Worm (Caenorhabditis elegans) whole organism, late embryonic: ENCODE results near the gene C08H9.18.

Experiments
- C38D4.7 ChIP-seq: fragments of 200-800 bp; sonication (Bioruptor generic); optimal IDR thresholded peaks from 2 replicates; lab custom pipeline; 2018; ENCODE audit warnings: mild to moderate bottlenecking, missing genetic modification characterization, moderate library complexity, missing compliant biosample characterization
- F13H6.1 ChIP-seq: sonication (generic microtip); optimal IDR thresholded peaks from 2 replicates; lab custom pipeline; 2016; ENCODE audit warnings: missing genetic modification characterization, missing compliant biosample characterization
- K09A11.1 ChIP-seq: sonication (generic microtip); optimal IDR thresholded peaks from 2 replicates; lab custom pipeline; 2017; ENCODE audit warnings: antibody characterized with exemption, mild to moderate bottlenecking, missing genetic modification characterization, missing compliant biosample characterization; ENCODE audit not compliant: insufficient read depth
- ceh-14 ChIP-seq: sonication (generic microtip); optimal IDR thresholded peaks from 2 replicates; lab custom pipeline; 2016; ENCODE audit warnings: missing genotype, missing genetic modification characterization, missing compliant biosample characterization
- ceh-19 ChIP-seq: fragments of 200-800 bp; sonication (Bioruptor generic); optimal IDR thresholded peaks from 2 replicates; lab custom pipeline; 2018; ENCODE audit warnings: mild to moderate bottlenecking, missing genetic modification characterization, missing compliant biosample characterization
- ceh-2 ChIP-seq: sonication (generic microtip); optimal IDR thresholded peaks from 2 replicates; lab custom pipeline; 2016; ENCODE audit warnings: missing genotype, missing genetic modification characterization, missing compliant biosample characterization
- ceh-24 ChIP-seq: sonication (generic microtip); optimal IDR thresholded peaks from 2 replicates; lab custom pipeline; 2016; ENCODE audit warnings: mild to moderate bottlenecking, missing genetic modification characterization, missing compliant biosample characterization
- ceh-34 ChIP-seq: sonication (generic microtip); optimal IDR thresholded peaks from 2 replicates; lab custom pipeline; 2016; ENCODE audit warnings: mild to moderate bottlenecking, missing genetic modification characterization, missing compliant biosample characterization
- ceh-45 ChIP-seq: fragments of 200-800 bp; sonication (Bioruptor generic); IDR thresholded peaks from 2 replicates; pipeline ENCODE4 v1.3.6; 2022; ENCODE audit warnings: missing genetic modification reagents, missing genetic modification characterization, missing compliant biosample characterization
- dmd-4 ChIP-seq: sonication (generic microtip); optimal IDR thresholded peaks from 2 replicates; lab custom pipeline; 2016; ENCODE audit warnings: borderline replicate concordance, missing genetic modification characterization, missing compliant biosample characterization
- elt-4 ChIP-seq: sonication (generic microtip); optimal IDR thresholded peaks from 2 replicates; lab custom pipeline; 2016; ENCODE audit warnings: missing genetic modification characterization, missing compliant biosample characterization
- fax-1 ChIP-seq: sonication (generic microtip); optimal IDR thresholded peaks from 2 replicates; lab custom pipeline; 2016; ENCODE audit warnings: missing genotype, missing genetic modification characterization, missing compliant biosample characterization
- fkh-10 ChIP-seq: fragments of 150-350 bp; optimal IDR thresholded peaks from 2 replicates; lab custom pipeline; 2014; ENCODE audit warnings: missing biosample characterization, missing genetic modification reagents, missing genetic modification characterization
- gmeb-2 ChIP-seq: sonication (generic microtip); optimal IDR thresholded peaks from 2 replicates; lab custom pipeline; 2016; ENCODE audit warnings: missing genetic modification characterization, inconsistent platforms, missing compliant biosample characterization
- hlh-13 ChIP-seq: fragments of 200-800 bp; sonication (Bioruptor generic); optimal IDR thresholded peaks from 2 replicates; lab custom pipeline; 2018; ENCODE audit warnings: mild to moderate bottlenecking, missing genetic modification characterization, missing compliant biosample characterization
- hlh-15 ChIP-seq: sonication (generic microtip); optimal IDR thresholded peaks from 2 replicates; lab custom pipeline; 2016; ENCODE audit warnings: missing genetic modification characterization, missing compliant biosample characterization
- hlh-6 ChIP-seq: sonication (generic microtip); optimal IDR thresholded peaks from 2 replicates; lab custom pipeline; 2016; ENCODE audit warnings: missing genotype, missing genetic modification characterization, missing compliant biosample characterization
- hlh-8 ChIP-seq: sonication (generic microtip); optimal IDR thresholded peaks from 2 replicates; lab custom pipeline; 2016; ENCODE audit warnings: missing genotype, missing genetic modification characterization, missing compliant biosample characterization
- lim-6 ChIP-seq: sonication (generic microtip); optimal IDR thresholded peaks from 2 replicates; lab custom pipeline; 2016; ENCODE audit warnings: missing genetic modification characterization, missing compliant biosample characterization
- lin-11 ChIP-seq: fragments of 200-800 bp; sonication (Bioruptor generic); optimal IDR thresholded peaks from 2 replicates; lab custom pipeline; 2018; ENCODE audit warnings: mild to moderate bottlenecking, missing genetic modification characterization, missing compliant biosample characterization
- nfya-1 ChIP-seq: sonication (generic microtip); optimal IDR thresholded peaks from 2 replicates; lab custom pipeline; 2017; ENCODE audit warnings: missing genetic modification characterization, mild to moderate bottlenecking, missing compliant biosample characterization, antibody characterized with exemption, moderate library complexity
- nhr-11 ChIP-seq: fragments of 150-350 bp; optimal IDR thresholded peaks from 2 replicates; lab custom pipeline; 2014; ENCODE audit warnings: missing biosample characterization, missing genetic modification characterization
- pag-3 ChIP-seq: sonication (generic microtip); optimal IDR thresholded peaks from 2 replicates; lab custom pipeline; 2016; ENCODE audit warnings: missing compliant biosample characterization, missing genetic modification characterization, borderline replicate concordance
- pat-9 ChIP-seq: fragments of 200-800 bp; sonication (Bioruptor generic); optimal IDR thresholded peaks from 2 replicates; lab custom pipeline; 2018; ENCODE audit warnings: mild to moderate bottlenecking, missing genetic modification characterization, moderate library complexity, missing compliant biosample characterization
- pax-1 ChIP-seq: fragments of 150-350 bp; optimal IDR thresholded peaks from 2 replicates; lab custom pipeline; 2014; ENCODE audit warnings: missing biosample characterization, missing genetic modification characterization
- pha-2 ChIP-seq: sonication (generic microtip); optimal IDR thresholded peaks from 2 replicates; lab custom pipeline; 2017; ENCODE audit warnings: mild to moderate bottlenecking, missing genetic modification characterization, missing compliant biosample characterization
- pha-4 ChIP-seq: fragments of 150-350 bp; optimal IDR thresholded peaks from 2 replicates; lab custom pipeline; 2018; ENCODE audit warnings: missing biosample characterization, missing genetic modification reagents, missing genetic modification characterization
- sox-2 ChIP-seq: fragments of 200-800 bp; sonication (Bioruptor generic); IDR thresholded peaks from 2 replicates; pipeline ENCODE4 v1.3.6; 2022; ENCODE audit warnings: missing genetic modification reagents, missing genetic modification characterization, missing compliant biosample characterization
- sox-4 ChIP-seq: sonication (generic microtip); optimal IDR thresholded peaks from 2 replicates; lab custom pipeline; 2017; ENCODE audit warnings: mild to moderate bottlenecking, missing genetic modification characterization, inconsistent platforms, missing compliant biosample characterization
- tbx-7 ChIP-seq: sonication (generic microtip); optimal IDR thresholded peaks from 2 replicates; lab custom pipeline; 2016; ENCODE audit warnings: missing genotype, missing genetic modification characterization, missing compliant biosample characterization
- unc-3 ChIP-seq, 2 experiments: fragments of 200-800 bp in 1 of 2; sonication (Bioruptor generic) in 1 of 2; sonication (generic microtip) in 1 of 2; conservative IDR thresholded peaks in 1 of 2; optimal IDR thresholded peaks in 1 of 2; 2 replicates each; pipeline versions ENCODE4 v1.3.6 to Lab custom; 2016 to 2022; ENCODE audit warnings: missing compliant biosample characterization in 2 of 2, missing genetic modification characterization in 2 of 2, missing genetic modification reagents in 1 of 2
- unc-42 ChIP-seq: sonication (generic microtip); optimal IDR thresholded peaks from 2 replicates; lab custom pipeline; 2016; ENCODE audit warnings: missing genotype, missing genetic modification characterization, missing compliant biosample characterization
- unc-55 ChIP-seq: sonication (generic microtip); optimal IDR thresholded peaks from 2 replicates; lab custom pipeline; 2017; ENCODE audit warnings: missing biosample characterization, missing genetic modification reagents, missing genetic modification characterization
- unc-86 ChIP-seq: sonication (generic microtip); optimal IDR thresholded peaks from 2 replicates; lab custom pipeline; 2016; ENCODE audit warnings: missing genetic modification characterization, missing compliant biosample characterization
- zip-5 ChIP-seq: sonication (generic microtip); optimal IDR thresholded peaks from 2 replicates; lab custom pipeline; 2016; ENCODE audit warnings: missing genetic modification characterization, missing compliant biosample characterization
- ztf-16 ChIP-seq: sonication (generic microtip); optimal IDR thresholded peaks from 2 replicates; lab custom pipeline; 2017; ENCODE audit warnings: missing genetic modification characterization, missing compliant biosample characterization

C08H9.18 gene

DNA sequence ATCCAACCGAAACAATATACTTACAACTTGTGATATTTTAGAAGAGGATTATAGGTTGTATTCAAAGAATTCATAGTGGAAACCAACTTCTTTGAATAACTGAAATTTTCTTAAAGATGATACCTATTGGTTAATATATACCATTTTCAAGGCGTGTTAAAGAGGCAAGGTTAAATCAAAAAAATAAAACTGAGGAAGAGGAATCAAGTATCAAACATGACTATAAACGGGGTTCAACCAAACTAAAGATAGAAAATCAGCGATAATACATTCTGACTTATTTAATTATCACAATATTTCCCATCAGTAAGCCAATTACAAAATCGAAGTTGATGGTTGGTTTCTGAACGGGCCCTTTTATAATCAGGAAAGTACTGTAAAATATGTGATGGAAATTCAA lies 653 bp downstream of the C08H9.18 start, which contains the start of gene chil-3:
Gene chil-3, minus strand, starts transcription at position 101 of the 400 bp plus-strand sequence.
- peak; percentile 48 for TF ChIP-seq nhr-11 (tag; lab: Kevin White, UChicago)
- TF ChIP-seq F13H6.1 (tag; lab: Kevin White, UChicago) = no peak

- no peak for TF ChIP-seq pat-9 (tag; lab: Kevin White, UChicago)
- TF ChIP-seq ceh-2 (tag; lab: Kevin White, UChicago) = no peak
- no peak for TF ChIP-seq C38D4.7 (GFP tag; lab: Kevin White, UChicago)
- no peak for TF ChIP-seq gmeb-2 (tag; lab: Kevin White, UChicago)
- TF ChIP-seq ceh-19 (GFP tag; lab: Kevin White, UChicago) = no peak
- no peak for TF ChIP-seq hlh-13 (GFP tag; lab: Kevin White, UChicago)
- no peak for TF ChIP-seq lin-11 (tag; lab: Kevin White, UChicago)
- TF ChIP-seq ceh-24 (tag; lab: Kevin White, UChicago) = no peak
- TF ChIP-seq lim-6 (tag; lab: Kevin White, UChicago) = no peak
- no peak for TF ChIP-seq sox-4 (tag; lab: Kevin White, UChicago)
- no peak for TF ChIP-seq unc-42 (tag; lab: Kevin White, UChicago)
- TF ChIP-seq ceh-14 (tag; lab: Kevin White, UChicago) = no peak
- no peak for TF ChIP-seq F13H6.1 (tag; lab: Kevin White, UChicago)
Observed at ce11 chrII:9859575-9859974, 2.5 kb downstream of the C08H9.18 start, which contains the start of gene chil-5. TSS of gene chil-5 (minus strand) at chrII:9859675.

- no peak for TF ChIP-seq ceh-34 (tag; lab: Kevin White, UChicago)
- no peak for TF ChIP-seq K09A11.1
- no peak for TF ChIP-seq pha-4 (tag; lab: Kevin White, UChicago)
- TF ChIP-seq pax-1 (tag; lab: Kevin White, UChicago) = no peak
- TF ChIP-seq dmd-4 (tag; lab: Kevin White, UChicago) = no peak
- TF ChIP-seq hlh-15 (tag; lab: Kevin White, UChicago) = no peak
- TF ChIP-seq gmeb-2 (tag; lab: Kevin White, UChicago) = no peak
- no peak for TF ChIP-seq ztf-16
- TF ChIP-seq unc-86 (tag; lab: Kevin White, UChicago) = no peak
- TF ChIP-seq ceh-45 (GFP tag; lab: Robert Waterston, UW) = no peak
- no peak for TF ChIP-seq hlh-6 (tag; lab: Kevin White, UChicago)
- no peak for TF ChIP-seq fax-1
- TF ChIP-seq sox-4 (tag; lab: Kevin White, UChicago) = no peak
- no peak for TF ChIP-seq elt-4
- no peak for TF ChIP-seq ceh-14 (tag; lab: Kevin White, UChicago)
Observed at ce11 chrII:9857791-9858190, 4.3 kb downstream of the C08H9.18 start, which contains the start of gene chil-6. TSS of gene chil-6 (minus strand) at chrII:9857891.

DNA sequence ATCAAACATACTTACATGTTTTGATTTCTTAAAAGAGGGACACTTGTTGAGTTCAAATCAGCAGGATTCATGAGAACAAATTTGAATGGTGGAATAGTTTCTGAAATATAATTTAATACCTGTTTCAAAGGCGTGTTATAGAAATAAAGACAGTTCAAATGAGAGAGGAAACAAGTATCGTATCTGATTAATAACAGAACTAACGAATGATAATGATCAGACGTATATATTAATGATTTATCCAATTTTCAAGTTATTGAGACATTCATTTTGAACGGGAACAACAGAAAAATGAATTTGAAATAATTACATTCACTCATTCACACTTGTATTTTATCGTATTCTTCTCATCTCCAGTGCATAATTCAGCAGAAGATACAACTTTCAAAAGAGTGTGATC lies 6.4 kb downstream of the C08H9.18 start, which contains the start of gene chil-4:
Gene chil-4, minus strand, starts transcription at position 101 of the 400 bp plus-strand sequence.
- TF ChIP-seq pag-3 (tag; lab: Kevin White, UChicago) (no peak), nfya-1 (tag; lab: Kevin White, UChicago) (no peak), K09A11.1 (no peak), fkh-10 (no peak), hlh-8 (tag; lab: Kevin White, UChicago) (no peak), tbx-7 (no peak), unc-3 (GFP tag; conservative IDR thresholded peaks at IDR 0.05; lab: Robert Waterston, UW) (no peak), unc-3 (tag; optimal IDR thresholded peaks at IDR 0.05; lab: Kevin White, UChicago) (no peak), ceh-19 (GFP tag; lab: Kevin White, UChicago) (no peak), pat-9 (tag; lab: Kevin White, UChicago) (no peak), unc-55 (GFP tag; lab: Kevin White, UChicago) (no peak), zip-5 (tag; lab: Kevin White, UChicago) (no peak), sox-2 (GFP tag; lab: Robert Waterston, UW) (no peak), ceh-2 (tag; lab: Kevin White, UChicago) (no peak), ztf-16 (no peak), pha-2 (tag; lab: Kevin White, UChicago) (no peak)
